Worm (Caenorhabditis elegans): ENCODE data around the gene tbc-19.

- TF ChIP-seq snpc-4 (tag; optimal IDR thresholded peaks at IDR 0.05) (no peak), unc-39 (tag; optimal IDR thresholded peaks at IDR 0.05) (no peak)
Measured at ce11 chrX:14049235-14049634, 36.9 kb upstream of the tbc-19 start, which contains the start of gene dyc-1.
